Fruit fly (Drosophila melanogaster): ENCODE data around the gene CG7059.

The CG7059 gene

dm6 chr3R:22367126-22368076 is 22.2 kb upstream of the CG7059 start, which contains the start of the genes Polr3F and PyK (continued):
- peak; percentile 3 for TF ChIP-seq Dek (tag; optimal IDR thresholded peaks at IDR 0.05)
- TF ChIP-seq pum (GFP tag; optimal IDR thresholded peaks at IDR 0.05): no peak
- TF ChIP-seq gfzf (GFP tag; optimal IDR thresholded peaks at IDR 0.05): peak; percentile 79
- no peak for TF ChIP-seq Mes4 (GFP tag; optimal IDR thresholded peaks at IDR 0.05)
- no peak for TF ChIP-seq h (optimal IDR thresholded peaks at IDR 0.05)
- peak in 1 of 2 experiments; percentile 46 for TF ChIP-seq bsh (GFP tag; optimal IDR thresholded peaks at IDR 0.05)
- no peak for TF ChIP-seq CG3281 (GFP tag; optimal IDR thresholded peaks at IDR 0.05)
- no peak for TF ChIP-seq nerfin-2 (GFP tag; IDR thresholded peaks at IDR 0.05; ENCODE audit: partially characterized antibody)
- TF ChIP-seq chif (GFP tag; optimal IDR thresholded peaks at IDR 0.05): no peak
- peak; percentile 44 for TF ChIP-seq sug (tag; optimal IDR thresholded peaks at IDR 0.05)
- TF ChIP-seq mld (GFP tag; IDR thresholded peaks at IDR 0.05; ENCODE audit: partially characterized antibody): 0 out of 3 replicates have a peak, but pooled peaks have one; percentile 24
- TF ChIP-seq CG10267 (tag; optimal IDR thresholded peaks at IDR 0.05): peak; percentile 60
- peak; percentile 56 for TF ChIP-seq CG2712 (tag; optimal IDR thresholded peaks at IDR 0.05)
- TF ChIP-seq MESR4 (GFP tag; optimal IDR thresholded peaks at IDR 0.05): peak; percentile 27
- TF ChIP-seq Chrac-16 (GFP tag; optimal IDR thresholded peaks at IDR 0.05): peak; percentile 8
- TF ChIP-seq Bgb (GFP tag; IDR thresholded peaks at IDR 0.05; ENCODE audit: partially characterized antibody): no peak
- TF ChIP-seq schlank (tag; optimal IDR thresholded peaks at IDR 0.05): no peak
- TF ChIP-seq CG6272 (GFP tag; IDR thresholded peaks at IDR 0.05): no peak
- peak in 1 of 2 experiments; percentile 56 for TF ChIP-seq Hr51 (GFP tag; optimal IDR thresholded peaks at IDR 0.05)
- TF ChIP-seq row (GFP tag; IDR thresholded peaks at IDR 0.05): peak; percentile 74
- TF ChIP-seq CG30020 (tag; optimal IDR thresholded peaks at IDR 0.05): peak; percentile 38
- peak; percentile 29 for TF ChIP-seq CG30403 (GFP tag; optimal IDR thresholded peaks at IDR 0.05)
- peak; percentile 59 for TF ChIP-seq gem (tag; optimal IDR thresholded peaks at IDR 0.05)
- TF ChIP-seq tll (GFP tag; optimal IDR thresholded peaks at IDR 0.05): no peak
- peak; percentile 1 for TF ChIP-seq CG17568 (GFP tag; optimal IDR thresholded peaks at IDR 0.05)
- no peak for TF ChIP-seq CG17802 (tag; optimal IDR thresholded peaks at IDR 0.05)
- no peak for TF ChIP-seq CG7786 (GFP tag; optimal IDR thresholded peaks at IDR 0.05)
- TF ChIP-seq CG14441 (GFP tag; IDR thresholded peaks at IDR 0.05): peak; percentile 36; the same call in 1 of the 2 replicates
- peak; percentile 38 for TF ChIP-seq caup (GFP tag; optimal IDR thresholded peaks at IDR 0.05; ENCODE audit: severe bottlenecking)
- peak; percentile 53 for TF ChIP-seq CG12659 (GFP tag; optimal IDR thresholded peaks at IDR 0.05)
- TF ChIP-seq stwl (tag; optimal IDR thresholded peaks at IDR 0.05): peak; percentile 55
- TF ChIP-seq Hsf (GFP tag; optimal IDR thresholded peaks at IDR 0.05): peak; percentile 22
- no peak for TF ChIP-seq Hr78 (GFP tag; optimal IDR thresholded peaks at IDR 0.05)
- peak; percentile 71; the same call in 1 of the 2 replicates for TF ChIP-seq MBD-R2 (GFP tag; IDR thresholded peaks at IDR 0.05)
- peak in 1 of 3 experiments; percentile 51 for TF ChIP-seq Stat92E (GFP tag; optimal IDR thresholded peaks at IDR 0.05)
- peak; percentile 19 for TF ChIP-seq CG33557 (GFP tag; optimal IDR thresholded peaks at IDR 0.05)
- TF ChIP-seq H15 (GFP tag; IDR thresholded peaks at IDR 0.05): no peak
- TF ChIP-seq abd-A (tag; optimal IDR thresholded peaks at IDR 0.05): peak; percentile 29
- TF ChIP-seq lbe (GFP tag; optimal IDR thresholded peaks at IDR 0.05): peak; percentile 32
- peak; percentile 31; the same call in 1 of the 2 replicates for TF ChIP-seq CG17328 (GFP tag; IDR thresholded peaks at IDR 0.05)
- TF ChIP-seq p53 (GFP tag; optimal IDR thresholded peaks at IDR 0.05): no peak
- peak; percentile 18 for TF ChIP-seq Sin3A (optimal IDR thresholded peaks at IDR 0.05)
- no peak for TF ChIP-seq odd (GFP tag; optimal IDR thresholded peaks at IDR 0.05)
- TF ChIP-seq CG15514 (GFP tag; optimal IDR thresholded peaks at IDR 0.05): peak; percentile 66
- TF ChIP-seq Hmx (GFP tag; optimal IDR thresholded peaks at IDR 0.05): no peak
- peak; percentile 14 for TF ChIP-seq CG10147 (GFP tag; optimal IDR thresholded peaks at IDR 0.05)
